Fruit fly (Drosophila melanogaster) Kc167 (cell line): ENCODE results near the gene HisRS.

Experiments
- Myc ChIP-seq: fragments of >200 bp; optimal IDR thresholded peaks from 2 replicates; lab custom pipeline; 2017; ENCODE audit warnings: missing external identifiers
- Sin3A ChIP-seq: fragments of >200 bp; optimal IDR thresholded peaks from 2 replicates; lab custom pipeline; 2018; ENCODE audit warnings: missing external identifiers
- h ChIP-seq: fragments of >200 bp; optimal IDR thresholded peaks from 3 replicates; lab custom pipeline; 2018; ENCODE audit warnings: missing external identifiers
- insv ChIP-seq: fragments of >200 bp; optimal IDR thresholded peaks from 3 replicates; lab custom pipeline; 2018; ENCODE audit warnings: missing external identifiers
- psq ChIP-seq: fragments of >200 bp; optimal IDR thresholded peaks from 2 replicates; lab custom pipeline; 2017; ENCODE audit warnings: missing external identifiers
- ttk ChIP-seq: sonication (Bioruptor generic); optimal IDR thresholded peaks from 2 replicates; lab custom pipeline; 2017; ENCODE audit warnings: missing external identifiers

DNA sequence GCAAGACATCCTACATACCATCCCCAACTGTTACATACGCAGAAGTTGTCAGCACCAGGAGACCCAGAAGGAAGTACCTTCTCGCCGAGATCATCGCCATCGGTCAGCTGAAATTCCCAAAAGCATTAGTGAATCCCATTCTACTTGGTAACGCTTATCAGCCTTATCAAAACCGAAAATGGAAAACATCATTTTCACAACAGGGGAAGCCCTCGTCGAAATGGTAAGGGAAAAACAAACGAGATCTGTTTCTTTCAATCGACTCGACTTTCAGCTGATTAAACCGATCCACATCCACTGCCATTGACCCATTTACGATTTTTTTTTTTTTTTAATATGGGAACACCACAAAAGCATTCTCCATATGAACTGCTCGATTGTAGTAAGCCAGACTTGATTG is 32.7 kb upstream of the HisRS start:
- TF ChIP-seq Sin3A (lab: Kevin White, UChicago), result no peak
- TF ChIP-seq h (lab: Kevin White, UChicago), result no peak
- no peak for TF ChIP-seq psq
- TF ChIP-seq Myc, result no peak
- TF ChIP-seq ttk (lab: Kevin White, UChicago), result no peak
- TF ChIP-seq insv, result no peak
